1 fruit fly cellular context compared by ENCODE assay signal in the genomic region with DNA sequence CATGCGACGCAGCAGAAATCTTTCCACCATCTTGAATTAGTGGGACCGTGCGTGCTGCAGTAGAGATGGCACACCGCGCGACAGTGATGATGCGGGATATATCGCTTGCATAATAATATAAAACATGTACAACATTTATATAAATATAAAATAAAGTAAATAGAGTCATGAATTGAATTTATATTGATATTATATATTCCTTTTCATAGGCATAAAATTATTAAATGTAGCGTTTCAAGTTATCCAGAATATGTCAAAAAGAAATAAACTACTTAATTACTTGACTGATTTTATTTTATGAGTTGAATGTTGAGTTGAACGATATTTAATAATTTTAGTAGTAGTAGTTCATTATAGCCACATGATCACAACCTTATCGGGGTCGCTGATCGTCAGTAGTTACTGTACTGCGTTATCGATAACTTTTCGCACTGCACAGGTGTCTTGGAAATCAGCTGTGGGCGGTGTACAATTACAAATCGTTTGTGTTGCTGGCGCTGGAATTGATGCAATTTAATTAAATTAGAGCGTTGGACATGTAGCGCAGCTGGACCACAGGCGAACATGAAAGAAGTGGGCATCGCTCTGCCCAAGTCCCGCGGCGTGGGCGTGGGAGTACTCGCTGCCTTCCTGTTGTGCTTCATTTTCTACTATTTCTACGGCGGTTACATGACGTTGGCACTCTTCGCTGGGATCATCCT.
TF ChIP-seq lines count a peak whose summit lies in the region.

A gene (minus strand): TSS at position 43 of the 701 bp plus-strand sequence.
A gene (plus strand): TSS at position 436 of the 701 bp plus-strand sequence.

TF ChIP-seq in whole organism, embryonic, 481 proteins besides CTCF, POLR2A, EP300 and RAD21 (continued from another document and continues in another):
- TF ChIP-seq CG10959 (GFP tag; IDR thresholded peaks at IDR 0.05; lab: Robert Waterston, UW) (0 out of 2 replicates have a peak, but pooled peaks have one; percentile 33), pum (GFP tag; optimal IDR thresholded peaks at IDR 0.05; lab: Kevin White, UChicago) (peak; percentile 72), CG15011 (GFP tag; optimal IDR thresholded peaks at IDR 0.05; lab: Kevin White, UChicago) (no peak), CG14710 (tag; optimal IDR thresholded peaks at IDR 0.05; lab: Kevin White, UChicago) (peak; percentile 91), cato (GFP tag; optimal IDR thresholded peaks at IDR 0.05; lab: Kevin White, UChicago; ENCODE audit: borderline replicate concordance) (peak; percentile 77), MBD-R2 (GFP tag; IDR thresholded peaks at IDR 0.05; lab: Robert Waterston, UW) (peak; percentile 90), CG6272 (GFP tag; IDR thresholded peaks at IDR 0.05; lab: Robert Waterston, UW) (peak; percentile 81), btn (GFP tag; optimal IDR thresholded peaks at IDR 0.05; lab: Kevin White, UChicago) (no peak), psq (GFP tag; optimal IDR thresholded peaks at IDR 0.05; lab: Kevin White, UChicago) (peak; percentile 61), HHEX (GFP tag; optimal IDR thresholded peaks at IDR 0.05; lab: Kevin White, UChicago) (peak; percentile 79), YL-1 (GFP tag; optimal IDR thresholded peaks at IDR 0.05; lab: Kevin White, UChicago) (peak; percentile 90), pan (optimal IDR thresholded peaks at IDR 0.05; lab: Kevin White, UChicago) (no peak), pan (GFP tag; optimal IDR thresholded peaks at IDR 0.05 in 1 of 2, IDR thresholded peaks at IDR 0.05 in 1 of 2) (peak in 1 of 2 experiments; percentile 86), CG4820 (GFP tag; optimal IDR thresholded peaks at IDR 0.05; lab: Kevin White, UChicago) (peak; percentile 81), gro (GFP tag; optimal IDR thresholded peaks at IDR 0.05; lab: Kevin White, UChicago) (peak; percentile 27), CG7963 (GFP tag; IDR thresholded peaks at IDR 0.05; lab: Robert Waterston, UW; ENCODE audit: partially characterized antibody) (0 out of 3 replicates have a peak, but pooled peaks have one; percentile 13), esg (GFP tag; conservative IDR thresholded peaks at IDR 0.05; lab: Robert Waterston, UW) (peak; percentile 87), Six4 (GFP tag; optimal IDR thresholded peaks at IDR 0.05; lab: Kevin White, UChicago) (peak; percentile 88), prd (optimal IDR thresholded peaks at IDR 0.05; lab: Kevin White, UChicago) (no peak), prd (GFP tag; IDR thresholded peaks at IDR 0.05; lab: Robert Waterston, UW) (peak; percentile 91), CG18619 (GFP tag; optimal IDR thresholded peaks at IDR 0.05; lab: Kevin White, UChicago) (peak; percentile 88), Max (GFP tag; optimal IDR thresholded peaks at IDR 0.05; lab: Kevin White, UChicago) (peak; percentile 70), grau (tag; optimal IDR thresholded peaks at IDR 0.05; lab: Kevin White, UChicago) (peak; percentile 99), CG33213 (GFP tag; optimal IDR thresholded peaks at IDR 0.05; lab: Kevin White, UChicago) (no peak), Awh (GFP tag; IDR thresholded peaks at IDR 0.05; lab: Robert Waterston, UW) (peak; percentile 75), slbo (GFP tag; IDR thresholded peaks at IDR 0.05; lab: Robert Waterston, UW) (peak; percentile 93), fd64A (GFP tag; optimal IDR thresholded peaks at IDR 0.05; lab: Kevin White, UChicago) (no peak), Atf3 (GFP tag; optimal IDR thresholded peaks at IDR 0.05; lab: Kevin White, UChicago) (peak; percentile 61), Mrtf (GFP tag; IDR thresholded peaks at IDR 0.05; lab: Robert Waterston, UW) (peak; percentile 79; the same call in 2 of the 3 replicates), Dbx (GFP tag; IDR thresholded peaks at IDR 0.05; lab: Robert Waterston, UW) (peak; percentile 89), dati (GFP tag; IDR thresholded peaks at IDR 0.05; lab: Robert Waterston, UW) (peak; percentile 60; the same call in 1 of the 2 replicates), CG8478 (optimal IDR thresholded peaks at IDR 0.05; lab: Kevin White, UChicago) (no peak), ATbp (GFP tag; optimal IDR thresholded peaks at IDR 0.05; lab: Kevin White, UChicago) (no peak), amos (GFP tag; IDR thresholded peaks at IDR 0.05; lab: Robert Waterston, UW; ENCODE audit: partially characterized antibody) (peak; percentile 36; the same call in 1 of the 2 replicates), Hmr (GFP tag; optimal IDR thresholded peaks at IDR 0.05; lab: Kevin White, UChicago) (no peak), CG15696 (tag; optimal IDR thresholded peaks at IDR 0.05; lab: Kevin White, UChicago) (peak; percentile 79), jing (GFP tag; optimal IDR thresholded peaks at IDR 0.05; lab: Kevin White, UChicago) (no peak), CG11093 (GFP tag; IDR thresholded peaks at IDR 0.05; lab: Robert Waterston, UW) (peak; percentile 78; the same call in 2 of the 3 replicates), CG6765 (GFP tag; optimal IDR thresholded peaks at IDR 0.05; lab: Kevin White, UChicago) (peak; percentile 54), NC2β (GFP tag; optimal IDR thresholded peaks at IDR 0.05; lab: Kevin White, UChicago) (peak; percentile 48), slou (GFP tag; optimal IDR thresholded peaks at IDR 0.05; lab: Kevin White, UChicago) (peak; percentile 82), CG9817 (tag; optimal IDR thresholded peaks at IDR 0.05; lab: Kevin White, UChicago) (peak; percentile 89), CG3847 (GFP tag; IDR thresholded peaks at IDR 0.05; lab: Robert Waterston, UW) (peak; percentile 86), ERR (GFP tag; optimal IDR thresholded peaks at IDR 0.05; lab: Kevin White, UChicago) (no peak), CG10565 (GFP tag; optimal IDR thresholded peaks at IDR 0.05; lab: Kevin White, UChicago) (peak; percentile 19), Rfx (GFP tag; IDR thresholded peaks at IDR 0.05; lab: Robert Waterston, UW) (peak; percentile 84), CG6689 (GFP tag; IDR thresholded peaks at IDR 0.05; lab: Robert Waterston, UW) (peak; percentile 84), CG31441 (GFP tag; IDR thresholded peaks at IDR 0.05; lab: Robert Waterston, UW) (no peak; the same call in 1 of the 2 replicates), E2f1 (GFP tag; IDR thresholded peaks at IDR 0.05; lab: Robert Waterston, UW) (peak; percentile 77), CG3281 (GFP tag; optimal IDR thresholded peaks at IDR 0.05; lab: Kevin White, UChicago) (peak; percentile 81), CG5180 (GFP tag; optimal IDR thresholded peaks at IDR 0.05; lab: Kevin White, UChicago) (no peak), CG4424 (GFP tag; optimal IDR thresholded peaks at IDR 0.05; lab: Kevin White, UChicago) (peak; percentile 89), Camta (GFP tag; optimal IDR thresholded peaks at IDR 0.05; lab: Kevin White, UChicago) (peak; percentile 23), trem (tag; optimal IDR thresholded peaks at IDR 0.05; lab: Kevin White, UChicago) (peak; percentile 83), Nf-YA (GFP tag; IDR thresholded peaks at IDR 0.05; lab: Robert Waterston, UW) (peak; percentile 55; the same call in 1 of the 2 replicates), yki (optimal IDR thresholded peaks at IDR 0.05; lab: Kevin White, UChicago) (no peak), CG3995 (GFP tag; optimal IDR thresholded peaks at IDR 0.05; lab: Kevin White, UChicago) (peak; percentile 46), CG11696 (GFP tag; IDR thresholded peaks at IDR 0.05; lab: Robert Waterston, UW) (peak; percentile 54; the same call in 1 of the 2 replicates), stwl (tag; optimal IDR thresholded peaks at IDR 0.05; lab: Kevin White, UChicago) (peak; percentile 18), Ada2b (GFP tag; IDR thresholded peaks at IDR 0.05; lab: Robert Waterston, UW) (peak; percentile 73), nerfin-1 (tag; optimal IDR thresholded peaks at IDR 0.05; lab: Kevin White, UChicago) (peak; percentile 77), pb (GFP tag; optimal IDR thresholded peaks at IDR 0.05; lab: Kevin White, UChicago) (no peak), CG18011 (GFP tag; optimal IDR thresholded peaks at IDR 0.05; lab: Kevin White, UChicago) (peak; percentile 69), gem (tag; optimal IDR thresholded peaks at IDR 0.05; lab: Kevin White, UChicago) (peak; percentile 94), CG15269 (tag; optimal IDR thresholded peaks at IDR 0.05; lab: Kevin White, UChicago) (peak; percentile 87), Trl (optimal IDR thresholded peaks at IDR 0.05; lab: Kevin White, UChicago) (no peak), Trl (GFP tag; optimal IDR thresholded peaks at IDR 0.05; lab: Kevin White, UChicago) (peak; percentile 58), odd (GFP tag; optimal IDR thresholded peaks at IDR 0.05; lab: Kevin White, UChicago) (no peak), B-H2 (GFP tag; optimal IDR thresholded peaks at IDR 0.05; lab: Kevin White, UChicago) (peak; percentile 89), bigmax (GFP tag; optimal IDR thresholded peaks at IDR 0.05; lab: Kevin White, UChicago) (no peak), CG9437 (GFP tag; optimal IDR thresholded peaks at IDR 0.05; lab: Kevin White, UChicago) (peak; percentile 83), Ets97D (GFP tag; optimal IDR thresholded peaks at IDR 0.05; lab: Kevin White, UChicago) (peak; percentile 34), sob (GFP tag; IDR thresholded peaks at IDR 0.05; lab: Robert Waterston, UW) (peak; percentile 80), ara (GFP tag; IDR thresholded peaks at IDR 0.05; lab: Robert Waterston, UW) (peak; percentile 4; the same call in 1 of the 2 replicates), lola (GFP tag; optimal IDR thresholded peaks at IDR 0.05; lab: Kevin White, UChicago) (peak in 1 of 3 experiments; percentile 87), eyg (GFP tag; optimal IDR thresholded peaks at IDR 0.05; lab: Kevin White, UChicago) (peak; percentile 58), danr (GFP tag; IDR thresholded peaks at IDR 0.05; lab: Robert Waterston, UW) (peak; percentile 74; the same call in 1 of the 2 replicates), D19B (GFP tag; optimal IDR thresholded peaks at IDR 0.05; lab: Kevin White, UChicago) (no peak), CG1529 (GFP tag; optimal IDR thresholded peaks at IDR 0.05; lab: Kevin White, UChicago) (no peak), usp (GFP tag; optimal IDR thresholded peaks at IDR 0.05; lab: Kevin White, UChicago) (no peak), Hr39 (optimal IDR thresholded peaks at IDR 0.05; lab: Kevin White, UChicago) (no peak), CG12104 (GFP tag; optimal IDR thresholded peaks at IDR 0.05; lab: Kevin White, UChicago) (peak; percentile 80), Bteb2 (GFP tag; optimal IDR thresholded peaks at IDR 0.05; lab: Kevin White, UChicago) (peak; percentile 33), vfl (GFP tag; optimal IDR thresholded peaks at IDR 0.05; lab: Kevin White, UChicago) (peak; percentile 73), CG2129 (GFP tag; IDR thresholded peaks at IDR 0.05; lab: Robert Waterston, UW; ENCODE audit: partially characterized antibody) (no peak), z (GFP tag; IDR thresholded peaks at IDR 0.05; lab: Robert Waterston, UW) (no peak), seq (GFP tag; IDR thresholded peaks at IDR 0.05; lab: Robert Waterston, UW) (no peak; the same call in 1 of the 2 replicates), CG6791 (GFP tag; IDR thresholded peaks at IDR 0.05; lab: Robert Waterston, UW; ENCODE audit: partially characterized antibody) (peak; percentile 29; the same call in 1 of the 3 replicates), CG2889 (GFP tag; IDR thresholded peaks at IDR 0.05; lab: Robert Waterston, UW) (peak; percentile 84; the same call in 2 of the 3 replicates), Ravus (GFP tag; IDR thresholded peaks at IDR 0.05; lab: Robert Waterston, UW) (peak; percentile 25), gfzf (GFP tag; optimal IDR thresholded peaks at IDR 0.05; lab: Kevin White, UChicago) (peak; percentile 38), grn (GFP tag; optimal IDR thresholded peaks at IDR 0.05; lab: Kevin White, UChicago) (no peak), klu (GFP tag; IDR thresholded peaks at IDR 0.05; lab: Robert Waterston, UW) (peak; percentile 87), CG12071 (GFP tag; optimal IDR thresholded peaks at IDR 0.05; lab: Kevin White, UChicago) (peak; percentile 14), wor (GFP tag; IDR thresholded peaks at IDR 0.05; lab: Robert Waterston, UW) (peak; percentile 71), Hey (tag; optimal IDR thresholded peaks at IDR 0.05; lab: Kevin White, UChicago) (no peak), D (optimal IDR thresholded peaks at IDR 0.05; lab: Kevin White, UChicago) (no peak), D (GFP tag; optimal IDR thresholded peaks at IDR 0.05; lab: Kevin White, UChicago) (peak; percentile 70), sug (tag; optimal IDR thresholded peaks at IDR 0.05; lab: Kevin White, UChicago) (peak; percentile 89), CG2199 (GFP tag; IDR thresholded peaks at IDR 0.05; lab: Robert Waterston, UW) (no peak), Dref (GFP tag; IDR thresholded peaks at IDR 0.05; lab: Robert Waterston, UW) (peak; percentile 65), B-H1 (GFP tag; IDR thresholded peaks at IDR 0.05; lab: Robert Waterston, UW) (peak; percentile 77), Fer2 (tag; optimal IDR thresholded peaks at IDR 0.05; lab: Kevin White, UChicago) (peak; percentile 74), tin (GFP tag; optimal IDR thresholded peaks at IDR 0.05; lab: Kevin White, UChicago) (peak; percentile 87), CG11560 (tag; IDR thresholded peaks at IDR 0.05; lab: Robert Waterston, UW) (peak; percentile 70; the same call in 2 of the 3 replicates), HmgZ (tag; optimal IDR thresholded peaks at IDR 0.05; lab: Kevin White, UChicago) (peak; percentile 74), CG2202 (tag; optimal IDR thresholded peaks at IDR 0.05; lab: Kevin White, UChicago) (peak; percentile 54), Spps (tag; optimal IDR thresholded peaks at IDR 0.05; lab: Kevin White, UChicago) (peak; percentile 46), lov (optimal IDR thresholded peaks at IDR 0.05; lab: Kevin White, UChicago) (no peak), lov (GFP tag; IDR thresholded peaks at IDR 0.05; lab: Robert Waterston, UW) (0 out of 3 replicates have a peak, but pooled peaks have one; percentile 18), CG31224 (GFP tag; IDR thresholded peaks at IDR 0.05; lab: Robert Waterston, UW) (peak; percentile 54; the same call in 1 of the 2 replicates), MTF-1 (GFP tag; optimal IDR thresholded peaks at IDR 0.05; lab: Kevin White, UChicago; ENCODE audit: borderline replicate concordance) (peak; percentile 37), CG32772 (GFP tag; IDR thresholded peaks at IDR 0.05; lab: Robert Waterston, UW) (no peak; the same call in none of the 2 replicates), Ssrp (tag; optimal IDR thresholded peaks at IDR 0.05; lab: Kevin White, UChicago) (peak; percentile 89), tll (GFP tag; optimal IDR thresholded peaks at IDR 0.05; lab: Kevin White, UChicago) (peak in 1 of 2 experiments; percentile 42), CG43689 (GFP tag; IDR thresholded peaks at IDR 0.05; lab: Robert Waterston, UW) (peak; percentile 75), Med (GFP tag; lab: Kevin White, UChicago) (peak; percentile 93), CG7357 (GFP tag; IDR thresholded peaks at IDR 0.05; lab: Robert Waterston, UW) (peak; percentile 64; the same call in 1 of the 3 replicates), br (optimal IDR thresholded peaks at IDR 0.05; lab: Kevin White, UChicago) (no peak)
